Worm (Caenorhabditis elegans) whole organism, L3 larva: ENCODE data around the gene ugtp-1.

ENCODE experiments used
- R02D3.7 ChIP-seq: fragments of 150-350 bp; optimal IDR thresholded peaks from 2 replicates; lab custom pipeline; 2014; ENCODE audit warnings: missing biosample characterization, missing genetic modification characterization
- ZK546.5 ChIP-seq: sonication (generic microtip); optimal IDR thresholded peaks from 2 replicates; lab custom pipeline; 2017; ENCODE audit warnings: missing biosample characterization, missing genetic modification characterization
- aly-2 ChIP-seq: fragments of 150-350 bp; optimal IDR thresholded peaks from 2 replicates; lab custom pipeline; 2014; ENCODE audit warnings: missing biosample characterization, missing genetic modification characterization
- ama-1 ChIP-seq: fragments of 150-350 bp; optimal IDR thresholded peaks from 2 replicates; lab custom pipeline; 2018
- ceh-16 ChIP-seq: sonication (generic microtip); optimal IDR thresholded peaks from 2 replicates; lab custom pipeline; 2017; ENCODE audit warnings: missing biosample characterization, missing genetic modification characterization
- ceh-28 ChIP-seq: fragments of 150-350 bp; optimal IDR thresholded peaks from 2 replicates; lab custom pipeline; 2014; ENCODE audit warnings: missing biosample characterization, missing genetic modification reagents, missing genetic modification characterization
- ceh-82 ChIP-seq: fragments of 150-350 bp; optimal IDR thresholded peaks from 2 replicates; lab custom pipeline; 2014; ENCODE audit warnings: missing biosample characterization, missing genetic modification characterization
- daf-12 ChIP-seq: fragments of 150-350 bp; optimal IDR thresholded peaks from 2 replicates; lab custom pipeline; 2014; ENCODE audit warnings: missing biosample characterization, missing genetic modification reagents, missing genetic modification characterization
- egl-5 ChIP-seq: fragments of 150-350 bp; optimal IDR thresholded peaks from 2 replicates; lab custom pipeline; 2017; ENCODE audit warnings: missing biosample characterization, missing genetic modification reagents, missing genetic modification characterization, inconsistent platforms
- elt-1 ChIP-seq: fragments of 150-350 bp; optimal IDR thresholded peaks from 2 replicates; lab custom pipeline; 2014; ENCODE audit warnings: missing biosample characterization, missing genetic modification characterization
- elt-2 ChIP-seq: sonication (generic microtip); optimal IDR thresholded peaks from 2 replicates; lab custom pipeline; 2016; ENCODE audit warnings: missing genetic modification reagents, mild to moderate bottlenecking, missing genetic modification characterization, missing compliant biosample characterization
- elt-3 ChIP-seq, 3 experiments: fragments of 150-350 bp in 1 of 3; sonication (generic microtip) in 2 of 3; optimal IDR thresholded peaks; 2 replicates in 2 of 3; 4 replicates in 1 of 3; lab custom pipeline; 2014 to 2017; ENCODE audit warnings: missing biosample characterization in 3 of 3, missing genetic modification characterization in 3 of 3
- eor-1 ChIP-seq, 2 experiments: fragments of 150-350 bp; optimal IDR thresholded peaks; 2 replicates each; lab custom pipeline; 2014 to 2018; ENCODE audit warnings: missing biosample characterization in 2 of 2, missing genetic modification characterization in 2 of 2
- fkh-2 ChIP-seq: fragments of 150-350 bp; optimal IDR thresholded peaks from 2 replicates; lab custom pipeline; 2014; ENCODE audit warnings: missing biosample characterization, missing genetic modification reagents, missing genetic modification characterization
- fos-1 ChIP-seq: fragments of 150-350 bp; optimal IDR thresholded peaks from 2 replicates; lab custom pipeline; 2014; ENCODE audit warnings: missing biosample characterization, missing genetic modification characterization
- hmg-11 ChIP-seq: sonication (generic microtip); optimal IDR thresholded peaks from 2 replicates; lab custom pipeline; 2016; ENCODE audit warnings: missing genetic modification characterization, missing compliant biosample characterization
- lin-15B ChIP-seq: fragments of 150-350 bp; optimal IDR thresholded peaks from 2 replicates; lab custom pipeline; 2014; ENCODE audit warnings: missing biosample characterization, missing genetic modification characterization
- lin-39 ChIP-seq: fragments of 150-350 bp; optimal IDR thresholded peaks from 2 replicates; lab custom pipeline; 2018; ENCODE audit warnings: missing biosample characterization, missing genetic modification reagents, missing genetic modification characterization
- lsy-12 ChIP-seq: sonication (generic microtip); optimal IDR thresholded peaks from 2 replicates; lab custom pipeline; 2016; ENCODE audit warnings: mild to moderate bottlenecking, missing genetic modification characterization, missing compliant biosample characterization
- mdl-1 ChIP-seq: fragments of 150-350 bp; optimal IDR thresholded peaks from 2 replicates; lab custom pipeline; 2014; ENCODE audit warnings: missing biosample characterization, missing genetic modification characterization
- mml-1 ChIP-seq: fragments of 150-350 bp; sonication (generic microtip); optimal IDR thresholded peaks from 3 replicates; lab custom pipeline; 2014; ENCODE audit warnings: missing biosample characterization, missing genetic modification characterization
- nfya-1 ChIP-seq: sonication (generic microtip); optimal IDR thresholded peaks from 2 replicates; lab custom pipeline; 2017; ENCODE audit warnings: missing genetic modification characterization, mild to moderate bottlenecking, missing compliant biosample characterization, antibody characterized with exemption, moderate library complexity; ENCODE audit not compliant: insufficient read depth
- nhr-11 ChIP-seq: fragments of 150-350 bp; optimal IDR thresholded peaks from 2 replicates; lab custom pipeline; 2014; ENCODE audit warnings: missing biosample characterization, missing genetic modification characterization
- nhr-23 ChIP-seq: fragments of 150-350 bp; optimal IDR thresholded peaks from 2 replicates; lab custom pipeline; 2014; ENCODE audit warnings: missing biosample characterization, missing genetic modification reagents, missing genetic modification characterization
- nhr-237 ChIP-seq: fragments of 150-350 bp; optimal IDR thresholded peaks from 2 replicates; lab custom pipeline; 2014; ENCODE audit warnings: missing biosample characterization, missing genetic modification characterization
- nhr-25 ChIP-seq: sonication (generic microtip); optimal IDR thresholded peaks from 2 replicates; lab custom pipeline; 2017; ENCODE audit warnings: missing biosample characterization, missing genetic modification characterization
- nhr-28 ChIP-seq: fragments of 150-350 bp; optimal IDR thresholded peaks from 2 replicates; lab custom pipeline; 2014; ENCODE audit warnings: missing biosample characterization, missing genetic modification characterization
- nhr-43 ChIP-seq: sonication (generic microtip); optimal IDR thresholded peaks from 2 replicates; lab custom pipeline; 2016; ENCODE audit warnings: mild to moderate bottlenecking, missing genetic modification characterization, missing compliant biosample characterization; ENCODE audit not compliant: poor library complexity, severe bottlenecking
- nhr-67 ChIP-seq: fragments of 150-350 bp; optimal IDR thresholded peaks from 2 replicates; lab custom pipeline; 2014; ENCODE audit warnings: missing biosample characterization, missing genetic modification characterization
- nhr-76 ChIP-seq: fragments of 150-350 bp; sonication (generic microtip); optimal IDR thresholded peaks from 5 replicates; lab custom pipeline; 2014; ENCODE audit warnings: missing biosample characterization, missing genetic modification characterization
- nhr-77 ChIP-seq: fragments of 150-350 bp; optimal IDR thresholded peaks from 2 replicates; lab custom pipeline; 2014; ENCODE audit warnings: missing biosample characterization, missing genetic modification characterization
- pha-4 ChIP-seq: fragments of 150-350 bp; optimal IDR thresholded peaks from 2 replicates; lab custom pipeline; 2014; ENCODE audit warnings: missing biosample characterization, missing genetic modification reagents, missing genetic modification characterization
- skn-1 ChIP-seq: fragments of 150-350 bp; optimal IDR thresholded peaks from 2 replicates; lab custom pipeline; 2014; ENCODE audit warnings: missing biosample characterization, missing genetic modification characterization
- snpc-4 ChIP-seq: fragments of 150-350 bp; optimal IDR thresholded peaks from 2 replicates; lab custom pipeline; 2014; ENCODE audit warnings: missing biosample characterization, missing genetic modification characterization
- tbx-2 ChIP-seq: sonication (generic microtip); optimal IDR thresholded peaks from 2 replicates; lab custom pipeline; 2016; ENCODE audit warnings: mild to moderate bottlenecking, missing genetic modification characterization, missing compliant biosample characterization
- unc-39 ChIP-seq: sonication (generic microtip); optimal IDR thresholded peaks from 4 replicates; lab custom pipeline; 2017; ENCODE audit warnings: missing biosample characterization, missing genetic modification characterization
- ztf-11 ChIP-seq: fragments of 150-350 bp; optimal IDR thresholded peaks from 2 replicates; lab custom pipeline; 2014; ENCODE audit warnings: missing biosample characterization, missing genetic modification characterization
- ztf-4 ChIP-seq: fragments of 150-350 bp; optimal IDR thresholded peaks from 2 replicates; lab custom pipeline; 2014; ENCODE audit warnings: missing biosample characterization, missing genetic modification characterization

ugtp-1 gene

DNA sequence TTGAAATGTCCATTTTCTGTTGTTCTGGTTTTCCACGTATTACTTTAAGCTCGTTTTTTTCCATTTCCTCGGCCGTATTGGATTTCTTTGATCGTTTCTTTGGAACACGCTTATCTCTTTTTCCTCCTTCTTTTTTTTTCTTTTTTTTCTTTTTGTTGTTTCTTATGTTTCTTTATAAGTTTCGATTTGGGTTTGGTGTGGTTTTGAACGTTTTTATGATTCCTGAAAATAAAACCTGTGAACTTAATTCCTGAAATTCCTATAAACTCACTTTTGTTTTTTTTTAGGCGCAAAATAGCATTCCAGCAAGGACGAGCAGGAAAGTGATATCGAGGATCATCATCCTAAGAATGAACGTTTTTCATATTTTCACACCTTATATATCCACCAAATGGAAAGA, 20.7 kb upstream of the ugtp-1 start, which contains the start of gene K02D10.2:
Gene K02D10.2 (minus strand): TSS at position 101 of the 400 bp plus-strand sequence.
- TF ChIP-seq lin-39 (no peak), tbx-2 (no peak), nhr-77 (tag; lab: Kevin White, UChicago) (no peak), unc-39 (tag; lab: Kevin White, UChicago) (no peak), ZK546.5 (tag; lab: Kevin White, UChicago) (no peak), elt-1 (no peak), ceh-28 (tag; lab: Kevin White, UChicago) (no peak), nhr-67 (tag; lab: Kevin White, UChicago) (no peak), mdl-1 (tag; lab: Kevin White, UChicago) (no peak), snpc-4 (tag; lab: Kevin White, UChicago) (no peak), ztf-11 (tag; lab: Kevin White, UChicago) (no peak), elt-3 (tag; optimal IDR thresholded peaks at IDR 0.05; lab: Kevin White, UChicago) (no peak), aly-2 (tag; lab: Kevin White, UChicago) (no peak), nhr-28 (tag; lab: Kevin White, UChicago) (no peak), nhr-11 (tag; lab: Kevin White, UChicago) (no peak), nfya-1 (tag; lab: Kevin White, UChicago) (no peak), nhr-237 (no peak), hmg-11 (tag; lab: Kevin White, UChicago) (no peak), nhr-76 (tag; lab: Kevin White, UChicago) (no peak)

DNA sequence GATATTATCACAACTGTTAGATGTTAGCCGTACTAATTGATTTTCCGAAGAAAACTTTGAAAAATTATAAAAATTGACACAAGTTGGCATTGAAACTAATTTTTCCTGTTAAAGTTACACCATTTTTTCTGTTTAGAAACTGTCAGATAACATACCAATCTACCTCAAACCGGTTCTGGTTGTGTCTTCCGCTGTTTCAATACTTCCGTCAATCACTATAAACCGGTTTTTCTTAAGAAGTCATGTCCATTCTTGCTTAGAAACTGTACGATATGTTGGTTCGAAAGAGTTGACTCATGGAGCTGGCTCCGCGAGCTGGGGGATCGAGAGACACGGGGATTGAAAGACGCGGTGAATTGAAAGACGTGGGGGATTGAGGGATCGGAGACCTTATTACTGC, 19.7 kb upstream of the ugtp-1 start:
- TF ChIP-seq lin-15B (tag; lab: Kevin White, UChicago) (no peak), pha-4 (no peak), daf-12 (tag; lab: Kevin White, UChicago) (no peak), aly-2 (tag; lab: Kevin White, UChicago) (no peak), nhr-25 (tag; lab: Kevin White, UChicago) (peak; percentile 58), fos-1 (tag; lab: Kevin White, UChicago) (no peak), nfya-1 (tag; lab: Kevin White, UChicago) (no peak), nhr-23 (tag; lab: Kevin White, UChicago) (peak; percentile 30), unc-39 (tag; lab: Kevin White, UChicago) (no peak), nhr-67 (tag; lab: Kevin White, UChicago) (no peak), ztf-4 (tag; lab: Kevin White, UChicago) (no peak), fkh-2 (no peak)
- TF ChIP-seq, all 47 proteins: peak for 2

DNA sequence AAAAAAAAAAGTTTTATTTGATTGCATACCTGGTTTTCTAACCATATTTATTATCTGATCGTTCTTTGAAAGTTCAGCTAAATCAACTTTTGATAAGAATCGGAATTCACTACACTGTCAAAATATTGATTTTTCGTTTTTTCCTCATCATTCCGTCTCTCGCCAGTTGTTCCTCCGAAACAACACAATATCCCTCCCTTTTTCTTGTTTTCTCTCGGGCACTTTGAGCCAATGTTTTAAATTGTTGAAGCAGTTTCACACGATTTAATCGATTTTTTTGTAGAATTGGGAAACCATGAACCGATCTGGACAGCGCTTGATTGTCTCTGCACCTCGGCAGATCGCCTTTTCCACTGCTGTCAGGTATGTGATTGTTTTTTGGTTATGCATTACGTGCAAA, 18.7 kb upstream of the ugtp-1 start, which contains the start of gene K02D10.1:
Gene K02D10.1 (plus strand): TSS at position 284 of the 400 bp plus-strand sequence.
- no peak for TF ChIP-seq elt-1
- TF ChIP-seq ama-1 = peak; percentile 62
- no peak for TF ChIP-seq pha-4
- TF ChIP-seq ceh-28 (tag; lab: Kevin White, UChicago) = peak; percentile 29
- TF ChIP-seq ceh-16 (tag; lab: Kevin White, UChicago) = no peak
- TF ChIP-seq mml-1 (tag; lab: Kevin White, UChicago) = no peak
- TF ChIP-seq nhr-43 = no peak
- no peak for TF ChIP-seq lsy-12 (tag; lab: Kevin White, UChicago)
- TF ChIP-seq ceh-82 = no peak
- TF ChIP-seq nhr-25 (tag; lab: Kevin White, UChicago) = no peak
- no peak for TF ChIP-seq nhr-11 (tag; lab: Kevin White, UChicago)

DNA sequence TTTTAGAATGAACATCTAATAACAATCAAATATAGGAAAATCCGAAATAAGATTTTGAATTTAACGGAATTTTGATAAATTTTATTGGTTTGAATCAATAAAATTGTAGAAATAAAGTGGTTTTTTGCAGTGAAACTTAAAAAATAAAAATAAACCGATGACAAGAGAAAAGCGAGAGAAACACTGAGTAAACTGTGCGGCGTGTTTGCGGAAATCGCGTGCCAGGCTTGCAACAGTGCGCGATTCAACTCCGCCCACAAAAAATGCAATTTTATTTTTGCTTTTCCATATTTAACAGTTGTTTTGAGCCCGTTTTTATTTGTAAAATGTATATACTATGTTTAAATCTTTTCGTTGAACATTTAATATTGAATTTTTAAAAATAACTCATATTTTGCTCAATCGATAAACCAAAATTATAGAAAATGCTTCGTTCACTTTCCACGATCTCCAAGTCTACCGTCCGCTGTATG, 17.4 kb upstream of the ugtp-1 start, which contains the start of gene mtss-1:
Gene mtss-1 (plus strand): TSS at position 423 of the 473 bp plus-strand sequence.
- TF ChIP-seq skn-1 (tag; lab: Kevin White, UChicago) = peak; percentile 42
- TF ChIP-seq ceh-28 (tag; lab: Kevin White, UChicago) = peak; percentile 48
- TF ChIP-seq hmg-11 (tag; lab: Kevin White, UChicago) = peak; percentile 86
- TF ChIP-seq elt-2 (tag; lab: Kevin White, UChicago) = peak; percentile 32
- TF ChIP-seq nhr-67 (tag; lab: Kevin White, UChicago) = peak; percentile 38
- TF ChIP-seq snpc-4 (tag; lab: Kevin White, UChicago) = peak; percentile 28
- no peak for TF ChIP-seq eor-1 (tag; optimal IDR thresholded peaks at IDR 0.05; lab: Kevin White, UChicago)
- TF ChIP-seq nhr-23 (tag; lab: Kevin White, UChicago) = peak; percentile 47
- TF ChIP-seq pha-4 = peak; percentile 57
- peak; percentile 32 for TF ChIP-seq R02D3.7
- TF ChIP-seq nhr-43 = peak; percentile 74
- no peak for TF ChIP-seq nhr-11 (tag; lab: Kevin White, UChicago)
- peak; percentile 59 for TF ChIP-seq nfya-1 (tag; lab: Kevin White, UChicago)
- no peak for TF ChIP-seq egl-5
